Worm (Caenorhabditis elegans): ENCODE results near the gene ubc-1.

DNA sequence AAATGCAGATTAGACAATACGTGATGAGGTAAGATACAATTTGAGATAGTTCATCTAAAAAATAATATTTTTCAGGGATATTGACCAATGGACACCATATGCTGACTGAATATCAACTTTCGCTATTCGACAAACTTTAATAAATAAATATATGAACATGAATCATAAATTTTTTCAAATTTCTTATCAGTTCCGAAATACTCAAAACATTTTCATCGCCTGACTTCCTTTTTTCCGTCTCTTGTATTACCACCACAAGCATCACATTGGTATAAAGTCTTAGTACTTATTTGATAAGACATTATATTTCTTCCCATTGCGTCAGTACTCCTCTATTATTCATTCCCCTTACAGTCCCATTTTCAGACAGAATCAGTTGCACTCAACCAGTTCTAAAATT, 49.3 kb downstream of the ubc-1 start, which contains the start of the genes K08D10.10 and R07C12.1:
- TF ChIP-seq nhr-237 (tag; optimal IDR thresholded peaks at IDR 0.05) (no peak), snpc-4 (tag; optimal IDR thresholded peaks at IDR 0.05) (no peak), mab-5 (tag; optimal IDR thresholded peaks at IDR 0.05) (no peak), drap-1 (GFP tag; optimal IDR thresholded peaks at IDR 0.05) (no peak), lsy-2 (tag; optimal IDR thresholded peaks at IDR 0.05) (no peak), nhr-28 (tag; optimal IDR thresholded peaks at IDR 0.05) (no peak), lin-13 (tag; optimal IDR thresholded peaks at IDR 0.05) (no peak), nhr-12 (tag; optimal IDR thresholded peaks at IDR 0.05) (no peak), pha-4 (tag; optimal IDR thresholded peaks at IDR 0.05) (no peak), unc-62 (GFP tag; optimal IDR thresholded peaks at IDR 0.05) (no peak), unc-39 (tag; optimal IDR thresholded peaks at IDR 0.05) (no peak), elt-1 (tag; optimal IDR thresholded peaks at IDR 0.05; ENCODE audit: borderline replicate concordance, insufficient read depth) (no peak), cnd-1 (tag; optimal IDR thresholded peaks at IDR 0.05) (no peak)
